Fruit fly (Drosophila melanogaster) Kc167 (cell line): ENCODE results near the gene CG46467.

ENCODE experiments used
- Myc ChIP-seq: fragments of >200 bp; optimal IDR thresholded peaks from 2 replicates; lab custom pipeline; 2017; ENCODE audit warnings: missing external identifiers
- insv ChIP-seq: fragments of >200 bp; optimal IDR thresholded peaks from 3 replicates; lab custom pipeline; 2018; ENCODE audit warnings: missing external identifiers
- psq ChIP-seq: fragments of >200 bp; optimal IDR thresholded peaks from 2 replicates; lab custom pipeline; 2017; ENCODE audit warnings: missing external identifiers
- ttk ChIP-seq: sonication (Bioruptor generic); optimal IDR thresholded peaks from 2 replicates; lab custom pipeline; 2017; ENCODE audit warnings: missing external identifiers

- TF ChIP-seq Myc (lab: Kevin White, UChicago) (no peak), ttk (lab: Kevin White, UChicago) (no peak), psq (lab: Kevin White, UChicago) (no peak), insv (lab: Kevin White, UChicago) (no peak)
Observed at dm6 chr3R:10032951-10033720, 158.7 kb downstream of the CG46467 start.
